Worm (Caenorhabditis elegans): ENCODE data around the gene elo-5.

DNA sequence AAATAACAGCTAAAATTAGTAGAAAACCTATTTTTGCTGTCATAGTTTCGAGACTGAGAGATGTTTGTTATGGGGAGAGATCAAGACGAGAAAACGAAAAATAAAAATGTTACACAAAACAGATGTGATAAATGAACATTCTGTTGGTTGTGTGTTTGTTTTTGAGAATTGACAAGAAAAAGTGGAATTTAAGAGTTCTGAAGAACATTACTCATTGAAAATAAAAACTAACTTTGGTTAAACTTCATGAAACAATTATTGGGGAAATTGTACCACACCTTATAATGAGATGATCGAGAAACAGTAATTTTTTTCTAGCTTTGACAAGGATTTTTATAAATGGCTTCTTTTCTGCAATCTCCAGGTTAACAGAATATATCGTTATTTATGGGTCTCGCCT is 23.6 kb downstream of the elo-5 start, which contains the start of gene Y4C6B.7:
- TF ChIP-seq nhr-11 (tag; optimal IDR thresholded peaks at IDR 0.05) (no peak), unc-130 (tag; optimal IDR thresholded peaks at IDR 0.05) (no peak), ztf-4 (tag; optimal IDR thresholded peaks at IDR 0.05) (no peak), ces-1 (GFP tag; optimal IDR thresholded peaks at IDR 0.05) (no peak), nhr-90 (tag; optimal IDR thresholded peaks at IDR 0.05; ENCODE audit: poor library complexity) (no peak), mdl-1 (tag; optimal IDR thresholded peaks at IDR 0.05) (no peak)
